Fruit fly (Drosophila melanogaster): ENCODE data around the gene CG12224.
"Not testable (repeated sequence)": the region's sequence is repeated elsewhere in the genome, so short reads cannot be mapped to it uniquely, and the experiment has no call there.

Gene CG12224

DNA sequence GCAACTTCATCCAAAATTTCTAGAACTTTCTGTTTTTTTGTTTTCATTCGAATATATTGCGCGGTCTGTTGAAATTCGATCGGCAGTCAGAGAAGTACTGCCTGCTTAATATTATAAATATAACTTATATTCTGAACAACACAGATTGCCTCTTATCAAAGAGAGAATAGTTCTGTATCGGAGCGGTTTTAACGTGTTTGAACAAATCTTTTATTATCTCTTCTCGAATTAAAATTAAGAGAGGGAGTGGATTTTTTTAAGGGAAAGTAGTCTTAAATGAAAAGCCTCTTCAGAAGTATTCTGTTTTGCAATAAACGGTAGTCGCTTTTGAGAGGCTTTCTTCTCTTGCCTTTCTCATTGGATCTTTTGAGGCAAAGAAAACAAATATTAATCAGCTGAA is 685 bp upstream of the CG12224 start:
- no peak for TF ChIP-seq CTCF (optimal IDR thresholded peaks at IDR 0.05)
- TF ChIP-seq CG8478 (optimal IDR thresholded peaks at IDR 0.05), result no peak

DNA sequence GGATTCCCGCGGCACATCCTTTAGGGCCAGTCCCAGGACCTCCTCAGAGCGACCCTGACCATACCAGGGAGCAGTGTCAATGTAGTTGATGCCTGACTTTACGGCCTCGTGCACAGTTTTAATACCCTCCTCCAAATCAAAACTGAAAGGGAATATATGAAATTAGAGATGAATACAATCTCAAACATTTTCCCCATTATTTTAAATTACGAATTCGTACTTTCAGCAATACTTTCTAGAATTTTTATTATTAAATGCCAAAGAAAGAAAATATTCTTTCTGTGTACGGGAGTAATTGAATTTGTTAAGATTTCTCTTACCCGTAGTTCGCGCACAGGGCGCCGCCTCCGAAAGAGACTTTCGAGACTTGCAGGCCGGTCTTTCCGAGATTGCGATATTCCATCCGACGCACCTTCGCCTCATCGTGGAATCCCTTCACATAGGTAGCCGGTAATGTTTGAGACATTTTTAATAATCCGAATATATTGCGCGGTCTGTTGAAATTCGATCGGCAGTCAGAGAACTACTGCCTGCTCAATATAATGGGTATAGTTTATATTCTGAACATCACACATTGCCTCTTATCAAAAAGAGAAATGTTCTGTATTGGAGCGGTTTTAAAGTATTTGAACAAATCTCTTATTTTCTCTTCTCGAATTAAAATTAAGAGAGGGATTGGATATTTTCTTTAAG is 1.8 kb downstream of the CG12224 start, which contains the start of gene CG18547:
CG18547 (minus strand) TSS at position 512 of the 693 bp plus-strand sequence.
- TF ChIP-seq CG8478 (optimal IDR thresholded peaks at IDR 0.05), result no peak
- TF ChIP-seq CTCF (optimal IDR thresholded peaks at IDR 0.05), result no peak

DNA sequence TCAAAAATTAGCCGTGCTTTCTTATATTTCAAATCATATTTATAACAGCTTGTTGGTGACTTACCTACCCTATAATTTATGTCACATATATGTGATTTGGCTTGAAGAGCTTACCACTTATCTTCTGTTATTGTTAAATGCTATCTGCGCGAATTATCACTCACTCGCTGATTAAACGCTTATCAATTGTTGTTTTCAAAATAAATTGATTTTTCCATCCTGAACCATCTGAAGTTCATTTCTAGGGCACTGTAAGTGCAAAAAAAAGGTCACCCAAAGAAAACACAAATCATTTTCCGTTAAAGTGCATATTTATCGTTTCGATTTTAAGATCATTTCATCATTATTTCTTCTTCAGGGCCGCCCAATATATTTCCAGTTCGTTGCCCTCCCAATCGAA is 3.6 kb downstream of the CG12224 start:
- TF ChIP-seq CG8478 (optimal IDR thresholded peaks at IDR 0.05) (no peak), CTCF (optimal IDR thresholded peaks at IDR 0.05) (no peak)

DNA sequence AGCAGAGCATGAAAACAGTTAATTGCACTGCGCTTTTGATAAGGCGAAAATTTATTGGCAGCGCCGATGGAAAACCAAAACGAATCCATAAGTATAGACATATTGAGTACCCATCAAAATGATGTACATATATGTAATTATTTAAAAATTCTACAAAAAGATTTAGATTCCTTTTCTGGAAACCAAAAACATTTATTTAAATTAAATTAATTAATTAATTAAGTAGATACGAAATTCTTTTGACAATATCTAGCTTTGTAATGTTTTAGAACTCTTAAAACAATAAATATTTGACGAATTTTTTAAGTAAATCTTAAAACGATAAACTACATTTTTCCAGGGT is 4.6 kb downstream of the CG12224 start:
- TF ChIP-seq CTCF (optimal IDR thresholded peaks at IDR 0.05) (no peak), CG8478 (optimal IDR thresholded peaks at IDR 0.05) (no peak)

DNA sequence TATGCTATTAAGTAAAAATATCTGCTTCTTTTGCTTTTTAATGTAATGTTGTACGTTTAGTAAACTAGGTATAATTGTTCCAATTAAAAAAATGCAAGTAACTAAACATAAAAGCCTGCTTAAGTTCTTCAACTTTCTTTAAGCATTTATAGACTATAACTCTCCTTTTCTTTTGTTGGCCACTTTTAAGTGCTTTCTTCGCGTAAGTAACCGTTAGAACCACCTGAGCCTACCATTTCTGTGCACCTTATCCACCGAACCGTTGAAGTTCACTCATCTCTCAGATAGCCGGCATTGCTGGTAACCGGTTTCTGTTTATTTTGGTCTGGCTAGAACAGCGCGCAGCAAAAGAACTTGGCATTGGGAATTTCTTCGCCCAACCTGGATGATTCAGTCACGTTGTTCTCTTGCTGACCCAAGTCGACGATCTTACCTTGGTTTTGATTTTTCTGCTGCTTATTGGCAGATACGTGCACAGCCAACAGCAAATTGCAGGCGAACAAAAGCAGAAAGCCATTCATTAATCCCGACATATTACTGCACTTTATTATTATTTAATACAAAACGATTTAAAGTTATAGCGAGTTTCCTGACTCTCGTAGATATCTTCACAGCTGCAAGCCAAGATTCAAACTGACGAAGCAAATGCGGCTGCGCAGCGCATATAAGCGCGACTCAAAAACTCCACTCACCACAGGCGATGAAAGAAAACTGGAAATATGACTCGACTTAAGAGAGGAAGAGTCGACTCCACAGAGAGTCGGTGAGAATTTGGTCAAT is 5.1 kb downstream of the CG12224 start, which contains the start of gene CG10005:
CG10005 (minus strand) TSS at position 642 of the 780 bp plus-strand sequence.
- no peak for TF ChIP-seq CTCF (optimal IDR thresholded peaks at IDR 0.05)
- TF ChIP-seq CG8478 (optimal IDR thresholded peaks at IDR 0.05), result no peak

DNA sequence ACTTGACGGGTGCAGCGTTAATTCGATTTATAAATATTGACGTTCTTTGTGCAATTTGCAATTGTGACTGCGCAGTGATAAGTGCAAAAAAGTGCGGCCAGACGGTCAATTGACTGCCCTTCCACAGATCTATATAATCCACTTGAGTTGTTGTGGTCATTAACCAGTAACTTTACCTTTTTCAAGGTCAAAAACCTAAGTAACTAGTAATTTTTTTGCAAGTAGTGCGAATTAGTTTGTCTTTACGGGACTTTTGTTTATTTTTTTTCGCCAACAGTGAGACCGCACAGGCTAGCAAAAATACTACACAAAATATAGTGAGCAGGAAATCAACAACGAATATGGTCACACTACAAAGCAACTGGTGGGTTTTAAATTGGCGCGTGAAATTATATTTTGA is 7.2 kb downstream of the CG12224 start, which contains the start of gene Tango9:
Tango9 (minus strand) TSS at position 280 of the 400 bp plus-strand sequence.
- TF ChIP-seq CG8478 (optimal IDR thresholded peaks at IDR 0.05) (no peak), CTCF (optimal IDR thresholded peaks at IDR 0.05) (no peak)

DNA sequence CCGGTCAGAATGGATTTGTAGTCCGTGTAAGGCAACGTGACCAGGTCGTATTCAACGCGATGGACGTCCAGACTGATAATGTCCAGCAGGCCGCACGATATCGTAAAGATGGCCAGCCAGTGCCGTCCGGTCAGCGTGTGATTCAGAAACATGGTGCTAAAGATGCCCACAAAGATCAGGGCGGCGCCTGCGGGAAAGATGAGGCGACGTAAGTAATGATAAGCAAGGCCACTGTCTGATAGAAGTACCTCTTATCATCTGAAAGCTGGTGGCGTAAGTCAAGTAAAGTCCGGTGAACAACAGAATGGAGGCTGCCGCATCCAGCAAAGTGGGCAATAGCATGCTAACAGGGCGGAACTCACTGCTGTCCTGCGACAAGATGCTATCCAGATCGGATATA is 8.0 kb downstream of the CG12224 start:
- no peak for TF ChIP-seq CTCF (optimal IDR thresholded peaks at IDR 0.05)
- no peak for TF ChIP-seq CG8478 (optimal IDR thresholded peaks at IDR 0.05)

DNA sequence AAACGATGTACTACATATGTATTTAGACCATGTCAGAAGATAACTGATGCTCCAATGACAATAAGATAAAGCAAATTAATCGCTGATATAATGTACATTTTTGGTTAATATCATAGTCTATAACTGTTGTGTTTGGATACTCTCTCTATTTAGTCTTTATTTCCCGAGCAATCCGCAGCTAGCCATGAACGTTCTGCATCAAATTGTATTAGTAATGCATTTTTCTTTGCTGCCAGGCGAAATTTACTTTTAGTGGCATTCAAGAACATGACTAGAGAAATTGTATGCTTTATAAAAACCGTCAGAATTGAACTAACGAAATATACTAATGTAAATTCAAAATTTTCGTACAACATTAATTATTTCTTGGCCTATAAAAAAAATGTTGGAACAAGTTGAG is 10.5 kb downstream of the CG12224 start, which contains the start of gene GC2:
GC2 (plus strand) TSS at position 301 of the 400 bp plus-strand sequence.
- TF ChIP-seq CTCF (optimal IDR thresholded peaks at IDR 0.05) (no peak), CG8478 (optimal IDR thresholded peaks at IDR 0.05) (no peak)

DNA sequence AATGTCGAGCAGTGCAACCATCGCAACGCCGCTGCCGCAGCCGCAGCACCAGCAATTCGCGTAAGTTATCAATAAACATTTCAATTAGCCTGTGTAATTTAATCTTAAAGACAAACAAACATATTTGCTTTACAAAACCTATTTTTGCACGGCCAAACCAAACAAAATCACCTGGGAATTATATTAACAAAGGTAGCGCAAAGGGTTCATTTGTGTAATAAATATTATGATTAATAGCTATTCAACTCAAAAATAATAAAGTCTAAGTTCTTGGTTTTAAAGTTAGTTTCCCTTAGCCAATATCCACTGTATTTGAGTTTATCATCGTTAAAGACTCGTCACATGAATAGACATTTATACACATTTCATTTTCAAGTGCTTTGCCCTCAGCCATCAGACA is 12.6 kb downstream of the CG12224 start:
- TF ChIP-seq CG8478 (optimal IDR thresholded peaks at IDR 0.05), result no peak
- TF ChIP-seq CTCF (optimal IDR thresholded peaks at IDR 0.05), result no peak

DNA sequence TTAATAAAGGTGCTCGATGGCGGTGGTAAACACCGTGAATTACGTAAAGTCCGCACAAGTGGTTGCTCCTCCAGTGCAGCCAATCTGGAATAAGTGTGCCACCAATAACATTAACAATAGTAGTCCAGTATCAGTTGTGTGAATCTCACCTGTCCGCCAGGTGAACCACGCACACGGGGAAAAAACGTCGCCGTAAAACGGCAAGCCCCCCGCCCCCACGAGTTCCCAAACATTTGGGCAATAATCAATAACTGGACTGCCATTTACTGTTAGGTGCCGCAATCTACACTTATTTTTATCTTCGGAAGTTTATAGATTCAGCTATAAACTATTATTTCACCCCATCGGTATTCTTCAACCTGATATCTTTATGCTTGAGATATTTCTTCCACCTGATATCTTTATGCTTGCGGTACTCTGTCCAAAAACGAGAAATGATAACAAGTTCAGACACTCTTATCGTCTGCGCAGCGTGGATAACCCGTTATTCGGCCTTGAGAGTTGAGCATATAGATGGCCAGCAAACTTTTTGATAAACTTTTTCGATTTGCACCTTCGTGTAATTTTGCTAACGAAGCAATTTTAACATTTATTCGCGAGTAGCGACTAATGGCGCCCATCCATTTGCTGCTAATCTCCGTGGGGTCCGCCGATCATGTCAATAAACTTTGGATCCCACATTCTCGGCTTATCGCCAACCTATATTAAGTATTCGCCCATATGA is 13.7 kb downstream of the CG12224 start:
- no peak for TF ChIP-seq CG8478 (optimal IDR thresholded peaks at IDR 0.05)
- TF ChIP-seq CTCF (optimal IDR thresholded peaks at IDR 0.05), result no peak

DNA sequence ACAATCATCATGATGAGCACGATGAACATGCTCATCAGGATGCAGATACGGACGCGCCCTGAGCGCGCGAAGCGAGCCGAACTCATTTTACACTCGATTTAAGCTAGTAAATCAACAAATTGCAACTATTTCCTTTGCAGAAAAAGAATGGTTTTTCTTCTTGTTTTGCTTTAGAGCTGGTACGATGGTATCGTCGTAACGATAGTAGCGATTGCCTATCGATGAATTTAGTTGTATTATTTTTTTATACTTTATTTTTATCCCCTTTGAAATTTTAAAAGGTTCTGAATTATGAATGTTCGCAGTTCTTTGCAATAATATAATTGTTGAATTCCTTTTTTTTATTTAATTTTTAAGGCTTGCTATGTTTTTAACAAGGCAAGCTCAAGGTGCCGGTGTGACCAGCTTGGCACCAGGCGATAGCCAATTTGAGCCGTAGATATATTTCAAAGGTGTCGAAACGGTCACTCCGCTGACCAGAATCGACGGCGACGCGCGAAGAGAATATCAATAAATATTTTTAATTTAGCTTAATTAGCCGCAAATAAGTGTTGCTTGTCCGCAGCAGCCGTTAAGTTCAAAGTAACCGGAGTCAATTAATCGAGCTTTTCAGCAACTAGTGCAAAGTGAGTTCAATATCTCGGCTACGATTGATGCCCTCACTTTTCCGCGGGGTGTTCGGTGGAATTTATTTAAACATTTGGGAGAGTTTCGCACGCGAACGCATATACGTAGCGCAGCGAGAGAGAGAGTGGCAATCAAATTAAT is 14.4 kb downstream of the CG12224 start, which contains the start of the genes CG12213 and GC1:
CG12213 (minus strand) TSS at position 430 of the 768 bp plus-strand sequence.
GC1 (plus strand) TSS at position 447 of the 768 bp plus-strand sequence.
- TF ChIP-seq CTCF (optimal IDR thresholded peaks at IDR 0.05) (peak in 1 of 2 experiments; percentile 16), CG8478 (optimal IDR thresholded peaks at IDR 0.05) (no peak)

DNA sequence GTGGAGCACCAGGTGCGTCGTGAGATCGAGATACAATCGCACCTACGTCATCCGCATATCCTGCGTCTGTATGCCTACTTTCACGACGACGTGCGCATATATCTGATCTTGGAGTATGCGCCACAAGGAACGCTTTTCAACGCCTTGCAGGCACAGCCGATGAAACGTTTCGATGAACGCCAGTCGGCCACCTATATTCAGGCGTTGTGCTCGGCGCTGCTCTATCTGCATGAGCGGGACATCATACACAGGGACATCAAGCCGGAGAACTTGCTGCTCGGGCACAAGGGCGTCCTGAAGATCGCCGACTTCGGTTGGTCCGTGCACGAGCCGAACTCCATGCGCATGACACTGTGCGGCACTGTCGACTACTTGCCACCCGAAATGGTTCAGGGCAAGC is 17.9 kb downstream of the CG12224 start:
- no peak for TF ChIP-seq CG8478 (optimal IDR thresholded peaks at IDR 0.05)
- TF ChIP-seq CTCF (optimal IDR thresholded peaks at IDR 0.05), result no peak

DNA sequence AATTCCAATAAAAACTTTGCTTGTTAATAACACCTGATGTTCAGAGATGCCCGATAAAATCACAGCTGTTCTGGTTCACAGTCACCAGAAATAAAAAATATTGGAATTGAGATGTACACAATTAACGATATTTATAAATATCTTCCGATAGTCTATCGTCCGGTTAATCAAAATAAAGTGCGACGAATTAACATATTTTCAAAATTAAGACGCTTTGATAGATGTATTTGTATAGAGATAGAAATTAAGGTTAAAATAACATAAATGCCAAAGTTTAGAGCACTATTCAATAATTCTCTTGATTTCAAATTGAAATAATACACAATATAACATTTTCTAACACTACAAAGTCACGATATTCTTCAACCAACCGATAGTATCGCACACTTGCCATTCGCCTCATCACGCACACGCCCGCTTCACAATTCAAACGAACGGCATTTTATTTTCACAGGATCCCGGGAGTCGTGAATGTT is 19.1 kb downstream of the CG12224 start, which contains the start of the genes CG3281 and aurA:
CG3281 (minus strand) TSS at position 67 of the 476 bp plus-strand sequence.
aurA (plus strand) TSS at position 386 of the 476 bp plus-strand sequence.
- TF ChIP-seq CTCF (optimal IDR thresholded peaks at IDR 0.05), result no peak
- no peak for TF ChIP-seq CG8478 (optimal IDR thresholded peaks at IDR 0.05)

DNA sequence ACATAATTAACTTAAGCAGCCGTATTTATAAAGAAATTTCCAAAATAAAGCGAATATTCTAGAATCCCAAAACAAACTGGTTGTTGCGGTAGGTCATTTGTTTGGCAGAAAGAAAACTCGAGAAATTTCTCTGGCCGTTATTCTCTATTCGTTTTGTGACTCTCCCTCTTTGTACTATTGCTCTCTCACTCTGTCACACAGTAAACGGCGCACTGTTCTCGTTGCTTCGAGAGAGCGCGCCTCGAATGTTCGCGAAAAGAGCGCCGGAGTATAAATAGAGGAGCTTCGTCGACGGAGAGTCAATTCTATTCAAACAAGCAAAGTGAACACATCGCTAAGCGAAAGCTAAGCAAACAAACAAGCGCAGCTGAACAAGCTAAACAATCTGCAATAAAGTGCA is 23.6 kb downstream of the CG12224 start, which contains the start of gene Hsp70Ab:
Hsp70Ab (plus strand) TSS at position 301 of the 400 bp plus-strand sequence.
- not testable (repeated sequence) for TF ChIP-seq CTCF, CG8478 (optimal IDR thresholded peaks at IDR 0.05)
